Fruit fly (Drosophila melanogaster): ENCODE measurements around the gene sbm.

sbm gene

dm6 chrX:14598706-14599105 is 3.7 kb downstream of the sbm start (continued):
- TF ChIP-seq ttk (GFP tag; IDR thresholded peaks at IDR 0.05) (no peak), CG17802 (tag; optimal IDR thresholded peaks at IDR 0.05) (no peak), CG10274 (GFP tag; optimal IDR thresholded peaks at IDR 0.05) (no peak), pita (GFP tag; optimal IDR thresholded peaks at IDR 0.05) (no peak), CG7556 (GFP tag; optimal IDR thresholded peaks at IDR 0.05) (peak; percentile 43), Sox100B (GFP tag; optimal IDR thresholded peaks at IDR 0.05) (no peak), CG3726 (GFP tag; IDR thresholded peaks at IDR 0.05) (no peak), CG12104 (GFP tag; optimal IDR thresholded peaks at IDR 0.05) (no peak), sug (tag; optimal IDR thresholded peaks at IDR 0.05) (no peak), CG14050 (GFP tag; IDR thresholded peaks at IDR 0.05) (no peak), twi (tag; optimal IDR thresholded peaks at IDR 0.05) (no peak), CG11504 (tag; optimal IDR thresholded peaks at IDR 0.05) (peak; percentile 17), Hr39 (optimal IDR thresholded peaks at IDR 0.05) (no peak), MTF-1 (GFP tag; optimal IDR thresholded peaks at IDR 0.05; ENCODE audit: borderline replicate concordance) (no peak), vfl (GFP tag; optimal IDR thresholded peaks at IDR 0.05) (no peak), CG32767 (GFP tag; IDR thresholded peaks at IDR 0.05) (no peak), Med (GFP tag) (peak; percentile 13), CG17359 (tag; optimal IDR thresholded peaks at IDR 0.05) (no peak), wor (GFP tag; IDR thresholded peaks at IDR 0.05) (no peak), chm (GFP tag; IDR thresholded peaks at IDR 0.05) (no peak), Hr51 (GFP tag; optimal IDR thresholded peaks at IDR 0.05) (peak in 1 of 2 experiments; percentile 28), vnd (GFP tag; IDR thresholded peaks at IDR 0.05; ENCODE audit: partially characterized antibody) (no peak), CG32772 (GFP tag; IDR thresholded peaks at IDR 0.05) (no peak), CG6654 (GFP tag; optimal IDR thresholded peaks at IDR 0.05) (no peak), Fer1 (GFP tag; optimal IDR thresholded peaks at IDR 0.05) (peak; percentile 15), Dp (GFP tag; optimal IDR thresholded peaks at IDR 0.05) (no peak), zen (tag; optimal IDR thresholded peaks at IDR 0.05) (no peak), CG8359 (GFP tag; optimal IDR thresholded peaks at IDR 0.05; ENCODE audit: borderline replicate concordance) (no peak), CG16863 (GFP tag; optimal IDR thresholded peaks at IDR 0.05) (no peak), H15 (GFP tag; IDR thresholded peaks at IDR 0.05) (no peak), sd (tag; optimal IDR thresholded peaks at IDR 0.05) (no peak), ci (GFP tag; IDR thresholded peaks at IDR 0.05) (no peak), row (GFP tag; IDR thresholded peaks at IDR 0.05) (no peak), CG34376 (GFP tag; optimal IDR thresholded peaks at IDR 0.05) (no peak), CG16815 (GFP tag; optimal IDR thresholded peaks at IDR 0.05) (no peak), Dfd (GFP tag; optimal IDR thresholded peaks at IDR 0.05) (no peak), Hsf (GFP tag; optimal IDR thresholded peaks at IDR 0.05) (no peak), Meics (GFP tag; optimal IDR thresholded peaks at IDR 0.05) (peak; percentile 18), gro (GFP tag; optimal IDR thresholded peaks at IDR 0.05) (no peak), ase (GFP tag; IDR thresholded peaks at IDR 0.05) (no peak), CG15269 (tag; optimal IDR thresholded peaks at IDR 0.05) (peak; percentile 25), grn (GFP tag; optimal IDR thresholded peaks at IDR 0.05) (no peak), sim (GFP tag; IDR thresholded peaks at IDR 0.05) (no peak), CG12219 (GFP tag; optimal IDR thresholded peaks at IDR 0.05) (no peak), CG9727 (GFP tag; optimal IDR thresholded peaks at IDR 0.05) (no peak), Camta (GFP tag; optimal IDR thresholded peaks at IDR 0.05) (no peak), ftz-f1 (GFP tag; optimal IDR thresholded peaks at IDR 0.05) (no peak), CG4820 (GFP tag; optimal IDR thresholded peaks at IDR 0.05) (no peak), shn (GFP tag; optimal IDR thresholded peaks at IDR 0.05) (no peak), cg (GFP tag; optimal IDR thresholded peaks at IDR 0.05) (no peak), CG18599 (GFP tag; optimal IDR thresholded peaks at IDR 0.05) (peak; percentile 41), Taf1 (GFP tag; IDR thresholded peaks at IDR 0.05) (no peak)
